Fruit fly (Drosophila melanogaster) whole organism, embryonic: ENCODE measurements around the gene fz.

Experiments used
- Asciz ChIP-seq: fragments of 200-800 bp; sonication (Bioruptor generic); optimal IDR thresholded peaks from 2 replicates; lab custom pipeline; 2017; ENCODE audit warnings: missing biosample characterization, mild to moderate bottlenecking, missing genetic modification characterization, missing genetic modification reagents
- B-H2 ChIP-seq: fragments of 200-800 bp; sonication (Bioruptor generic); optimal IDR thresholded peaks from 2 replicates; lab custom pipeline; 2018; ENCODE audit warnings: missing biosample characterization, mild to moderate bottlenecking, missing genetic modification characterization
- CG10321 ChIP-seq: fragments of 200-800 bp; sonication (Bioruptor generic); IDR thresholded peaks from 2 replicates; pipeline ENCODE4 v1.3.6; 2022; ENCODE audit warnings: missing biosample characterization, missing genetic modification characterization
- CG10366 ChIP-seq: fragments of 200-800 bp; sonication (Bioruptor generic); IDR thresholded peaks from 2 replicates; pipeline ENCODE4 v1.3.6; 2022; ENCODE audit warnings: missing biosample characterization, missing genetic modification characterization
- CG11695 ChIP-seq: fragments of 200-800 bp; sonication (Bioruptor generic); IDR thresholded peaks from 3 replicates; pipeline ENCODE4 v1.3.6; 2022; ENCODE audit warnings: missing biosample characterization, missing genetic modification characterization
- CG12104 ChIP-seq: fragments of 200-800 bp; sonication (Bioruptor generic); optimal IDR thresholded peaks from 3 replicates; lab custom pipeline; 2016; ENCODE audit warnings: missing biosample characterization, missing genetic modification characterization
- CG1233 ChIP-seq: fragments of 200-800 bp; sonication (Bioruptor generic); optimal IDR thresholded peaks from 4 replicates; lab custom pipeline; 2018; ENCODE audit warnings: missing biosample characterization, mild to moderate bottlenecking, missing genetic modification characterization
- CG12391 ChIP-seq: fragments of 200-800 bp; sonication (Bioruptor generic); optimal IDR thresholded peaks from 3 replicates; lab custom pipeline; 2018; ENCODE audit warnings: missing biosample characterization, mild to moderate bottlenecking, missing genetic modification characterization, moderate library complexity
- CG13424 ChIP-seq: fragments of 200-800 bp; sonication (Bioruptor generic); optimal IDR thresholded peaks from 2 replicates; lab custom pipeline; 2019; ENCODE audit warnings: missing biosample characterization, mild to moderate bottlenecking, missing genetic modification characterization, moderate library complexity
- CG13624 ChIP-seq: fragments of 200-800 bp; sonication (Bioruptor generic); optimal IDR thresholded peaks from 2 replicates; lab custom pipeline; 2016; ENCODE audit warnings: missing biosample characterization, missing genetic modification characterization
- CG1647 ChIP-seq: fragments of 200-800 bp; sonication (Bioruptor generic); optimal IDR thresholded peaks from 3 replicates; lab custom pipeline; 2016; ENCODE audit warnings: missing biosample characterization, missing genetic modification characterization
- CG16813 ChIP-seq: fragments of 200-800 bp; sonication (Bioruptor generic); IDR thresholded peaks from 3 replicates; pipeline ENCODE4 v1.3.6; 2022; ENCODE audit warnings: missing biosample characterization, missing genetic modification characterization; ENCODE audit not compliant: partially characterized antibody
- CG2120 ChIP-seq: fragments of 200-800 bp; sonication (Bioruptor generic); optimal IDR thresholded peaks from 3 replicates; lab custom pipeline; 2016; ENCODE audit warnings: missing biosample characterization, missing genetic modification characterization
- CG2129 ChIP-seq: fragments of 200-800 bp; sonication (Bioruptor generic); IDR thresholded peaks from 2 replicates; pipeline ENCODE4 v1.3.6; 2022; ENCODE audit warnings: missing biosample characterization, missing genetic modification characterization; ENCODE audit not compliant: partially characterized antibody
- CG2712 ChIP-seq: fragments of 200-800 bp; optimal IDR thresholded peaks from 3 replicates; lab custom pipeline; 2019; ENCODE audit warnings: missing biosample characterization, mild to moderate bottlenecking, missing genetic modification characterization, moderate library complexity
- CG31365 ChIP-seq: fragments of 200-800 bp; sonication (Bioruptor generic); optimal IDR thresholded peaks from 2 replicates; lab custom pipeline; 2018; ENCODE audit warnings: missing biosample characterization, mild to moderate bottlenecking, missing genetic modification characterization
- CG42726 ChIP-seq: fragments of 200-800 bp; sonication (Bioruptor generic); IDR thresholded peaks from 2 replicates; pipeline ENCODE4 v1.3.6; 2022; ENCODE audit warnings: missing biosample characterization, missing genetic modification characterization; ENCODE audit not compliant: partially characterized antibody
- CG4404 ChIP-seq: fragments of 200-800 bp; sonication (Bioruptor generic); IDR thresholded peaks from 2 replicates; pipeline ENCODE4 v1.3.6; 2022; ENCODE audit warnings: missing biosample characterization, missing genetic modification characterization
- CG7556 ChIP-seq: fragments of 200-800 bp; sonication (Bioruptor generic); optimal IDR thresholded peaks from 2 replicates; lab custom pipeline; 2017; ENCODE audit warnings: missing biosample characterization, mild to moderate bottlenecking, missing genetic modification characterization
- CG9876 ChIP-seq: fragments of 200-800 bp; sonication (Bioruptor generic); optimal IDR thresholded peaks from 2 replicates; lab custom pipeline; 2016; ENCODE audit warnings: missing biosample characterization, missing genetic modification characterization
- CHES-1-like ChIP-seq: fragments of 200-800 bp; sonication (Bioruptor generic); optimal IDR thresholded peaks from 2 replicates; lab custom pipeline; 2016; ENCODE audit warnings: missing biosample characterization, missing genetic modification characterization
- D19A ChIP-seq: fragments of 200-800 bp; optimal IDR thresholded peaks from 3 replicates; lab custom pipeline; 2019; ENCODE audit warnings: missing biosample characterization, mild to moderate bottlenecking, missing genetic modification characterization, moderate library complexity
- Dip2 ChIP-seq: fragments of 200-800 bp; sonication (Bioruptor generic); IDR thresholded peaks from 2 replicates; pipeline ENCODE4 v1.3.6; 2022; ENCODE audit warnings: missing biosample characterization, missing genetic modification characterization
- HLH54F ChIP-seq: fragments of 200-800 bp; sonication (Bioruptor generic); optimal IDR thresholded peaks from 3 replicates; lab custom pipeline; 2016; ENCODE audit warnings: missing biosample characterization, missing genetic modification characterization
- HmgD ChIP-seq: fragments of 200-800 bp; sonication (Bioruptor generic); optimal IDR thresholded peaks from 3 replicates; lab custom pipeline; 2016; ENCODE audit warnings: missing biosample characterization, missing genetic modification characterization
- Hr39 ChIP-seq: fragments of >200 bp; optimal IDR thresholded peaks from 2 replicates; lab custom pipeline; 2017
- MBD-R2 ChIP-seq: fragments of 200-800 bp; sonication (Bioruptor generic); IDR thresholded peaks from 2 replicates; pipeline ENCODE4 v1.3.6; 2022; ENCODE audit warnings: missing biosample characterization, missing genetic modification characterization
- Mrtf ChIP-seq: fragments of 200-800 bp; sonication (Bioruptor generic); IDR thresholded peaks from 3 replicates; pipeline ENCODE4 v1.3.6; 2022; ENCODE audit warnings: missing biosample characterization, missing genetic modification characterization
- NC2α ChIP-seq: fragments of 200-800 bp; sonication (Bioruptor generic); optimal IDR thresholded peaks from 2 replicates; lab custom pipeline; 2016; ENCODE audit warnings: missing biosample characterization, missing genetic modification characterization
- NC2β ChIP-seq: fragments of 200-800 bp; sonication (Bioruptor generic); optimal IDR thresholded peaks from 2 replicates; lab custom pipeline; 2016; ENCODE audit warnings: missing biosample characterization, missing genetic modification characterization
- Nf-YA ChIP-seq: fragments of 200-800 bp; sonication (Bioruptor generic); IDR thresholded peaks from 2 replicates; pipeline ENCODE4 v1.3.6; 2022; ENCODE audit warnings: missing biosample characterization, missing genetic modification characterization
- Rfx ChIP-seq: fragments of 200-800 bp; sonication (Bioruptor generic); IDR thresholded peaks from 2 replicates; pipeline ENCODE4 v1.3.6; 2022; ENCODE audit warnings: missing biosample characterization, missing genetic modification characterization
- Trl ChIP-seq, 3 experiments: fragments of >200 bp in 2 of 3; fragments of 200-800 bp in 1 of 3; sonication (Bioruptor generic) in 1 of 3; optimal IDR thresholded peaks; 2 replicates in 1 of 3; 3 replicates in 2 of 3; lab custom pipeline; 2016 to 2017; ENCODE audit warnings: missing biosample characterization in 1 of 3, missing genetic modification characterization in 1 of 3
- ab ChIP-seq: fragments of 200-800 bp; sonication (Bioruptor generic); optimal IDR thresholded peaks from 2 replicates; lab custom pipeline; 2016; ENCODE audit warnings: missing biosample characterization, missing genetic modification characterization
- al ChIP-seq: fragments of 200-800 bp; sonication (Bioruptor generic); IDR thresholded peaks from 2 replicates; pipeline ENCODE4 v1.3.6; 2022; ENCODE audit warnings: missing biosample characterization, missing genetic modification characterization
- amos ChIP-seq: fragments of 200-800 bp; sonication (Bioruptor generic); IDR thresholded peaks from 2 replicates; pipeline ENCODE4 v1.3.6; 2022; ENCODE audit warnings: missing biosample characterization, missing genetic modification characterization; ENCODE audit not compliant: partially characterized antibody
- bsh ChIP-seq, 2 experiments: fragments of 200-800 bp; sonication (Bioruptor generic); optimal IDR thresholded peaks; 2 replicates each; lab custom pipeline; 2017 to 2018; ENCODE audit warnings: mild to moderate bottlenecking in 2 of 2, missing biosample characterization in 2 of 2, missing genetic modification characterization in 2 of 2, moderate library complexity in 1 of 2
- cad ChIP-seq: fragments of >200 bp; optimal IDR thresholded peaks from 2 replicates; lab custom pipeline; 2017; ENCODE audit warnings: missing biosample characterization, missing genetic modification characterization
- ci ChIP-seq: fragments of 200-800 bp; sonication (Bioruptor generic); IDR thresholded peaks from 3 replicates; pipeline ENCODE4 v1.3.6; 2022; ENCODE audit warnings: missing biosample characterization, missing genetic modification characterization
- cwo ChIP-seq: fragments of 200-800 bp; sonication (Bioruptor generic); optimal IDR thresholded peaks from 3 replicates; lab custom pipeline; 2017; ENCODE audit warnings: missing biosample characterization, missing genetic modification characterization, mild to moderate bottlenecking, moderate library complexity, missing genetic modification reagents
- danr ChIP-seq: fragments of 200-800 bp; sonication (Bioruptor generic); IDR thresholded peaks from 2 replicates; pipeline ENCODE4 v1.3.6; 2022; ENCODE audit warnings: missing biosample characterization, missing genetic modification characterization
- en ChIP-seq: fragments of 200-800 bp; sonication (Bioruptor generic); optimal IDR thresholded peaks from 2 replicates; lab custom pipeline; 2016; ENCODE audit warnings: missing biosample characterization, missing genetic modification characterization
- esg ChIP-seq: fragments of 200-800 bp; sonication (Bioruptor generic); conservative IDR thresholded peaks from 2 replicates; pipeline ENCODE4 v1.3.6; 2022; ENCODE audit warnings: missing biosample characterization, missing genetic modification characterization
- ewg ChIP-seq: fragments of 200-800 bp; sonication (Bioruptor generic); optimal IDR thresholded peaks from 3 replicates; lab custom pipeline; 2017; ENCODE audit warnings: mild to moderate bottlenecking, missing biosample characterization, missing genetic modification reagents, missing genetic modification characterization
- gfzf ChIP-seq: fragments of 200-800 bp; sonication (Bioruptor generic); optimal IDR thresholded peaks from 2 replicates; lab custom pipeline; 2016; ENCODE audit warnings: missing biosample characterization, mild to moderate bottlenecking, missing genetic modification characterization, moderate library complexity
- hth ChIP-seq: fragments of >200 bp; optimal IDR thresholded peaks from 2 replicates; lab custom pipeline; 2017; ENCODE audit warnings: inconsistent platforms
- pros ChIP-seq: fragments of 200-800 bp; sonication (Bioruptor generic); optimal IDR thresholded peaks from 3 replicates; lab custom pipeline; 2019; ENCODE audit warnings: missing biosample characterization, mild to moderate bottlenecking, missing genetic modification characterization, moderate library complexity
- so ChIP-seq: fragments of 200-800 bp; sonication (Bioruptor generic); IDR thresholded peaks from 3 replicates; pipeline ENCODE4 v1.3.6; 2022; ENCODE audit warnings: missing biosample characterization, missing genetic modification characterization
- stc ChIP-seq: fragments of 200-800 bp; sonication (Bioruptor generic); IDR thresholded peaks from 2 replicates; pipeline ENCODE4 v1.3.6; 2022; ENCODE audit warnings: missing biosample characterization, missing genetic modification characterization
- sug ChIP-seq: fragments of 200-800 bp; optimal IDR thresholded peaks from 2 replicates; lab custom pipeline; 2019; ENCODE audit warnings: missing biosample characterization, mild to moderate bottlenecking, missing genetic modification characterization, moderate library complexity
- tgo ChIP-seq: fragments of 200-800 bp; sonication (Bioruptor generic); IDR thresholded peaks from 3 replicates; pipeline ENCODE4 v1.3.6; 2022; ENCODE audit warnings: missing biosample characterization, missing genetic modification characterization
- zf30C ChIP-seq: fragments of 200-800 bp; sonication (Bioruptor generic); optimal IDR thresholded peaks from 3 replicates; lab custom pipeline; 2018; ENCODE audit warnings: missing biosample characterization, mild to moderate bottlenecking, missing genetic modification characterization

The fz gene

dm6 chr3L:14297482-14297881 is 23.3 kb downstream of the fz start (continued):
- TF ChIP-seq sug (tag; lab: Kevin White, UChicago) (peak; percentile 11), CG9876 (GFP tag; lab: Kevin White, UChicago) (no peak), MBD-R2 (GFP tag; lab: Robert Waterston, UW) (no peak), Mrtf (GFP tag; lab: Robert Waterston, UW) (peak; percentile 41; the same call in 1 of the 3 replicates), CG12104 (GFP tag; lab: Kevin White, UChicago) (peak; percentile 62), amos (GFP tag; lab: Robert Waterston, UW) (no peak), CG12391 (peak; percentile 68), B-H2 (GFP tag; lab: Kevin White, UChicago) (no peak), ci (GFP tag; lab: Robert Waterston, UW) (peak; percentile 82), bsh (GFP tag; optimal IDR thresholded peaks at IDR 0.05; lab: Kevin White, UChicago) (peak; percentile 7 to 86), Asciz (GFP tag; lab: Kevin White, UChicago) (peak; percentile 62), Trl (optimal IDR thresholded peaks at IDR 0.05; lab: Kevin White, UChicago) (no peak), Trl (GFP tag; optimal IDR thresholded peaks at IDR 0.05; lab: Kevin White, UChicago) (peak; percentile 69), CG4404 (peak; percentile 47), gfzf (no peak), cad (GFP tag; lab: Kevin White, UChicago) (no peak), tgo (GFP tag; lab: Robert Waterston, UW) (peak; percentile 74), esg (GFP tag; lab: Robert Waterston, UW) (peak; percentile 49; the same call in 1 of the 2 replicates), CG10321 (GFP tag; lab: Robert Waterston, UW) (no peak), ab (GFP tag; lab: Kevin White, UChicago) (no peak), HmgD (no peak), CG11695 (GFP tag; lab: Robert Waterston, UW) (peak; percentile 50; the same call in 2 of the 3 replicates), zf30C (GFP tag; lab: Kevin White, UChicago) (peak; percentile 57), NC2β (GFP tag; lab: Kevin White, UChicago) (peak; percentile 24), hth (no peak), so (GFP tag; lab: Robert Waterston, UW) (peak; percentile 49; the same call in 1 of the 3 replicates), Nf-YA (GFP tag; lab: Robert Waterston, UW) (no peak), al (no peak), CG2129 (no peak), CG31365 (tag; lab: Kevin White, UChicago) (peak; percentile 25), NC2α (GFP tag; lab: Kevin White, UChicago) (no peak), CG13424 (tag; lab: Kevin White, UChicago) (peak; percentile 73), pros (peak; percentile 18), danr (GFP tag; lab: Robert Waterston, UW) (peak; percentile 40), en (peak; percentile 28), CG2712 (peak; percentile 91), CG1647 (GFP tag; lab: Kevin White, UChicago) (no peak), Dip2 (no peak), CG42726 (GFP tag; lab: Robert Waterston, UW) (no peak), CHES-1-like (peak; percentile 20), CG10366 (GFP tag; lab: Robert Waterston, UW) (peak; percentile 62), HLH54F (GFP tag; lab: Kevin White, UChicago) (peak; percentile 39), ewg (GFP tag; lab: Kevin White, UChicago) (peak; percentile 50), CG7556 (peak; percentile 71), CG2120 (GFP tag; lab: Kevin White, UChicago) (peak; percentile 56), CG1233 (GFP tag; lab: Kevin White, UChicago) (peak; percentile 73), D19A (tag; lab: Kevin White, UChicago) (peak; percentile 83), CG13624 (GFP tag; lab: Kevin White, UChicago) (peak; percentile 36), Hr39 (lab: Kevin White, UChicago) (no peak), stc (no peak), Rfx (GFP tag; lab: Robert Waterston, UW) (peak; percentile 67), CG16813 (no peak), cwo (GFP tag; lab: Kevin White, UChicago) (peak; percentile 53)
